Worm (Caenorhabditis elegans): ENCODE measurements around the gene ZK154.4.

The ZK154.4 gene

ce11 chrX:7787885-7788353 lies 5.7 kb upstream of the ZK154.4 start, which contains the start of gene ZK154.5 (continued):
- TF ChIP-seq nhr-28 (tag; optimal IDR thresholded peaks at IDR 0.05) (peak; percentile 20), egl-27 (tag; optimal IDR thresholded peaks at IDR 0.05) (no peak), Y75B8A.6 (GFP tag; IDR thresholded peaks at IDR 0.05) (no peak), ceh-62 (tag; optimal IDR thresholded peaks at IDR 0.05) (no peak), ceh-32 (tag; optimal IDR thresholded peaks at IDR 0.05; ENCODE audit: poor library complexity) (no peak), F49E8.2 (tag; optimal IDR thresholded peaks at IDR 0.05; ENCODE audit: borderline replicate concordance) (no peak), aha-1 (tag) (no peak), daf-8 (GFP tag; IDR thresholded peaks at IDR 0.05) (no peak), ZK546.5 (tag; optimal IDR thresholded peaks at IDR 0.05) (no peak), hlh-11 (tag; optimal IDR thresholded peaks at IDR 0.05) (peak; percentile 43), set-16 (GFP tag; IDR thresholded peaks at IDR 0.05) (no peak), Y105C5A.15 (GFP tag; IDR thresholded peaks at IDR 0.05) (no peak), lin-1 (GFP tag; IDR thresholded peaks at IDR 0.05) (no peak), zfp-2 (tag; optimal IDR thresholded peaks at IDR 0.05) (no peak), lim-7 (GFP tag; IDR thresholded peaks at IDR 0.05) (no peak), Y48G9A.11 (GFP tag; IDR thresholded peaks at IDR 0.05) (no peak), dmd-8 (GFP tag; IDR thresholded peaks at IDR 0.05) (no peak), snpc-4 (tag; optimal IDR thresholded peaks at IDR 0.05) (no peak), cey-2 (tag; optimal IDR thresholded peaks at IDR 0.05; ENCODE audit: borderline replicate concordance, insufficient read depth) (no peak), lin-39 (tag; optimal IDR thresholded peaks at IDR 0.05) (no peak), F10B5.3 (tag; optimal IDR thresholded peaks at IDR 0.05) (no peak), ztf-11 (tag; optimal IDR thresholded peaks at IDR 0.05) (no peak)

- TF ChIP-seq hif-1 (tag; optimal IDR thresholded peaks at IDR 0.05) = no peak
- TF ChIP-seq aha-1 (tag) = peak; percentile 91
These were observed 388 bp downstream of the ZK154.4 start for ce11 chrX:7781827-7782226.

DNA sequence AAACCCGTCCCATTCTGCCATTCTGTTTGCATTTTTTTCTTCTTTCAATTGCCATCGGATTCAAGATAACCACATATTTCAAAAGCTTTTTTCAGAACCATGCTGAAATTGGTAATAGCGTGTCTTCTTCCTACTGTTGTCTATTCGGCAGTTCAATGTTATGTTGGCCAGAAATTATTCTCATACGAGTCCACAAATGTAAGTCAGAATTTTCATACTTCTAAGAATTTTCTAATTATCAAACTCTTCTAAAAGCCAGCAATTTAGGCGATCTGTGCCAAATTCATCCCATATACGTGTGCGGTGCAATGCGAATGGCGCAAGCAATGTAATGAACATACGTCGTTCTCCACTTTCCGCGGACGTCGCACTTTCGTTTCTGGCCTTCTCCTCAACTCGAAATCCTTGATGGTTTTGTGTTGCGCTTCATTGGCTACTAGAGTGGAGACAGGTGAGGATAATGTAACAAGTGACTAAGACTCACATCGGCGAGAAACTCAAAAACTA lies 2.6 kb downstream of the ZK154.4 start, which contains the start of gene ZK154.1:
TSS of gene ZK154.1 (plus strand) at position 51 of the 507 bp plus-strand sequence.
- TF ChIP-seq ctbp-1 (GFP tag; IDR thresholded peaks at IDR 0.05) (no peak), egl-43 (GFP tag; IDR thresholded peaks at IDR 0.05) (peak; percentile 36; the same call in 1 of the 2 replicates), lin-13 (GFP tag; optimal IDR thresholded peaks at IDR 0.05) (no peak), hmg-1.1 (GFP tag; IDR thresholded peaks at IDR 0.05) (no peak), gei-8 (GFP tag; optimal IDR thresholded peaks at IDR 0.05) (no peak), F37D6.2 (tag; optimal IDR thresholded peaks at IDR 0.05) (no peak), aha-1 (tag) (peak; percentile 93)

DNA sequence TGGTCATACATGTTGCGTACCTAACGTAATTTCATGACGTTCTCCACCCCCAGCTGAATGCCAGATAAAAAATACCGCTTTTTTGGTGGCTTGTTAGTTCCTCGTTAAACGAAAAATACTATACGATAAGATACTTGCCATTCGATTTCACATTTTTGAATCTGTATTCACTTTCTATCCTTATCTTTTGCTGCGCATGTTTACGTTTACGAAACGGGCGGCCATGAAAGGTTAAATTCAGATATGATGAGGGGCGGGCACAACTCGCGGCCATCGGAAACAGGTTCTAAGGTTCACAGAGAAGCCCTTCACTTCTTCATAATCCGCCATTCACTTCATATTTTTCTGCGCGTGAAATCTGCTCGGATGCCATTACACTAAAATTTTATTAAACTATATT lies 3.4 kb downstream of the ZK154.4 start:
- TF ChIP-seq lin-39 (tag; optimal IDR thresholded peaks at IDR 0.05) (no peak), egl-27 (tag; optimal IDR thresholded peaks at IDR 0.05) (no peak), lin-13 (GFP tag; optimal IDR thresholded peaks at IDR 0.05) (no peak), rbr-2 (tag; optimal IDR thresholded peaks at IDR 0.05) (no peak)

DNA sequence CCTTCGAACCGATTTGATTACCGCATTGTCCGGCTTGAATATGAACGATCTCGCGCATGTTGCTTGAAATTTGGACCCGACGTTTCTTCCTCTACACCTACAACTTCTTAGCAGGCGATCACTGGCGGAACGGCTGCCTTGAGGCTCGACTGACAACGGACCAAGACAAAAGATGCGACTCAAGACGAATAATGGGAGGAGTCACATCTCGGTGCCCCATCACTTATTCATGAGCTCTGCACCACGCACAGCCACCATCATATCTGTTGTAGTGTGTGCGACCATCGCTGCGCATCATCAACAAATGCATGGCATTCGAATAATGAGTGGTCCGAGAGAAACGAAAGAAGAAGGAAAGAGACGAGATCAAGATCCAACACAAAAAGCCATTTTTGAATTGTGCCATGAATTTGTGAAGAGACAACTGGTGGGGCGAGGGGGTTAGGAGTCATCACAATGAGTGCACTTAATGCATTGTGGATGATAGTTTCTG lies 5.7 kb downstream of the ZK154.4 start, which contains the start of gene mec-7:
TSS of gene mec-7 (minus strand) at position 181 of the 493 bp plus-strand sequence.
- TF ChIP-seq aha-1 (tag) (peak; percentile 93), duxl-1 (tag; optimal IDR thresholded peaks at IDR 0.05; ENCODE audit: poor library complexity) (no peak), ZK337.2 (GFP tag; IDR thresholded peaks at IDR 0.05) (no peak), madf-9 (GFP tag; conservative IDR thresholded peaks at IDR 0.05) (no peak), ces-1 (GFP tag; optimal IDR thresholded peaks at IDR 0.05) (no peak), nhr-11 (tag; optimal IDR thresholded peaks at IDR 0.05) (no peak), unc-62 (GFP tag; optimal IDR thresholded peaks at IDR 0.05 in 1 of 2) (peak in 1 of 2 experiments; percentile 97), unc-62 (tag; optimal IDR thresholded peaks at IDR 0.05) (no peak), hlh-30 (tag; optimal IDR thresholded peaks at IDR 0.05; ENCODE audit: insufficient read depth) (no peak)

All from whole organism, L4 larva.